Worm (Caenorhabditis elegans) whole organism, mixed stage, embryonic: Measurements from ENCODE around the gene fbxc-39.

Source experiments
- blmp-1 ChIP-seq: fragments of 150-350 bp; optimal IDR thresholded peaks from 2 replicates; lab custom pipeline; 2014; ENCODE audit warnings: missing biosample characterization, missing genetic modification characterization
- ceh-83 ChIP-seq: fragments of 200-800 bp; sonication (Bioruptor generic); optimal IDR thresholded peaks from 2 replicates; lab custom pipeline; 2018; ENCODE audit warnings: mild to moderate bottlenecking, missing genetic modification characterization, missing compliant biosample characterization
- lsy-2 ChIP-seq: fragments of 150-350 bp; optimal IDR thresholded peaks from 2 replicates; lab custom pipeline; 2014; ENCODE audit warnings: missing biosample characterization, missing genetic modification characterization
- nhr-237 ChIP-seq: fragments of 150-350 bp; optimal IDR thresholded peaks from 2 replicates; lab custom pipeline; 2014; ENCODE audit warnings: missing biosample characterization, missing genetic modification characterization
- nhr-76 ChIP-seq: sonication (generic microtip); optimal IDR thresholded peaks from 2 replicates; lab custom pipeline; 2017; ENCODE audit warnings: missing biosample characterization, missing genetic modification characterization
- pha-4 ChIP-seq: fragments of 150-350 bp; optimal IDR thresholded peaks from 2 replicates; lab custom pipeline; 2018; ENCODE audit warnings: missing biosample characterization, missing genetic modification reagents, missing genetic modification characterization
- unc-39 ChIP-seq: fragments of 150-350 bp; optimal IDR thresholded peaks from 2 replicates; lab custom pipeline; 2014; ENCODE audit warnings: missing biosample characterization, missing genetic modification characterization

DNA sequence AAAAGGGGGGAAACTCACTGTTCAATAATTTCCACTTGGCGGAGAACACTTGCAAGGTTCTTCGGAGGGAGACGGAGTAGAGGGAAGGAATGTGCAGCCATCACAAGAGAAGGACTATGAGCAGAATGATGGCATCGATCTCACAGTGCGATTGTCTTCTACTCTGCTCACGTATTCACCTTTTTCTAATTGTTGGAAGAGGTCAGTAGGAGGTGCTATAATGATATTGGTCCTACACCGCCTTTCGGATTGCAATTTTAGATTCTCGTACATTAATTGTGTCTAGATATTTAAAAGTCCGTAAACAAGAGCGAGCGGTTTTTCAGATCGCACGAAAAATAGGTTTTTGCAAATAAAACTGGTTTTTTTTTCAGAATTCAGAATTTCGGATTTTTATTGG is 51.9 kb downstream of the fbxc-39 start, which contains the start of gene fbxb-39:
- TF ChIP-seq ceh-83 (GFP tag; lab: Kevin White, UChicago), result no peak
- no peak for TF ChIP-seq nhr-76 (tag; lab: Kevin White, UChicago)
- no peak for TF ChIP-seq pha-4
- no peak for TF ChIP-seq nhr-237
- TF ChIP-seq unc-39, result no peak
- no peak for TF ChIP-seq blmp-1 (tag; lab: Kevin White, UChicago)
- TF ChIP-seq lsy-2 (tag; lab: Kevin White, UChicago), result no peak
